Worm (Caenorhabditis elegans): ENCODE data around the gene cpt-5.

DNA sequence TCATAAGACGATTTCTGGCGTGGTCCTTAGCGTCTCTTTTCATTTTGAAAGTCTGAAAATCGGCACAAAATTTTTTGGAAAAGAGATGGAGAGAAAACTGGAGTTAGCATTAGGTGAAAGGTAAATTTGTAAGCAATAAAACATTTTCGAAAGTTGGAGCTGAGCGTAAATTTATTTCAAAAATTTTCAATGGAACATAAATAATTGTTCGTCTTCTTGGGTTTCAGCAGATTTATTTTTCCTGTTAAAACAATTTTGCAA, 35.9 kb downstream of the cpt-5 start, which contains the start of gene C06B3.6:
- TF ChIP-seq dao-5 (tag; optimal IDR thresholded peaks at IDR 0.05), result no peak
- TF ChIP-seq him-1 (tag; optimal IDR thresholded peaks at IDR 0.05), result no peak
- no peak for TF ChIP-seq W03F9.2 (tag; optimal IDR thresholded peaks at IDR 0.05)

Data from whole organism, L4/young adult.